1 fruit fly cellular context compared by ENCODE assay signal in the genomic region with DNA sequence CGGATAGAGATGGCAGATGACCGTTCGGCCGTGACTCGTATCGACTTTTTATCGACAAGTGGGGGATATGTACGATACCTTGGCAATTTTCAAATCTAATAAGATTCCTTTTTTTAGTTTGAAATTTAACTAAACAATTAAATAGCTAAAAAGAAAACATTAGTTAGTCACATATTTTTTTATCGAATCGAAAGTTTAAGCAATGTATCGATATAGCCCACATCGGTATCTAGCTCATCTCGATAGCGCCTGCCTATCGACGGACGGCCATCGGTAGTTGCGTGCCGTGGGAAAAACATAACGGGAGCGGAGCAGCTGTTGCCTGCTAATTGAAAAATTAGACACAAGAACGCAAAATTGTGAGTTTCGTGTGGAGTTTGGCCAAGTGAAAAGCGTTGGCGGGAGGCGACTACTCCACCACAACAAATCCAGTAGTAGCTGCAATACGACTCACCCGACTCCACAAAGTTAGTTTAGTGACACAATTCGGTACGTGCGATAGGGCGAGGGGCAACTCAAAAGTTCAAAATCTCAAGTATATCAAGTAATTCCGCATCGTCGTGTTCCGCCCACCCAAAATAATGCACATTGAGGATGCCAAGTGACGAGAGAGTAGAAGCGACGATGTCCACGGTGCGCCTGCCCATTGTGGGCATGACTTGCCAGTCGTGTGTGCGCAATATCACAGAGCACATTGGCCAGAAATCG.
TF ChIP-seq lines count a peak whose summit lies in the region.

Gene CG10347 (minus strand): TSS at position 174 of the 708 bp plus-strand sequence.
Gene ATP7 (plus strand): TSS at position 265 of the 708 bp plus-strand sequence.

TF ChIP-seq in whole organism, embryonic, 481 proteins besides CTCF, POLR2A, EP300 and RAD21 (continued from another document and continues in another):
- TF ChIP-seq dan (GFP tag; IDR thresholded peaks at IDR 0.05; lab: Robert Waterston, UW) (no peak), zen (tag; optimal IDR thresholded peaks at IDR 0.05; lab: Kevin White, UChicago) (no peak), ssp (GFP tag; IDR thresholded peaks at IDR 0.05; lab: Robert Waterston, UW) (no peak), dimm (GFP tag; IDR thresholded peaks at IDR 0.05; lab: Robert Waterston, UW) (no peak), sr (GFP tag; IDR thresholded peaks at IDR 0.05; lab: Robert Waterston, UW) (no peak), CG3838 (GFP tag; optimal IDR thresholded peaks at IDR 0.05; lab: Kevin White, UChicago) (no peak), CG1603 (tag; optimal IDR thresholded peaks at IDR 0.05; lab: Kevin White, UChicago) (peak; percentile 46), CG9609 (GFP tag; optimal IDR thresholded peaks at IDR 0.05; lab: Kevin White, UChicago) (no peak), CG4820 (GFP tag; optimal IDR thresholded peaks at IDR 0.05; lab: Kevin White, UChicago) (no peak), CG1602 (GFP tag; optimal IDR thresholded peaks at IDR 0.05; lab: Kevin White, UChicago) (peak; percentile 10), CG18262 (tag; optimal IDR thresholded peaks at IDR 0.05; lab: Kevin White, UChicago) (peak; percentile 18), Med (GFP tag; lab: Kevin White, UChicago) (peak; percentile 86), CG6854 (GFP tag; optimal IDR thresholded peaks at IDR 0.05; lab: Kevin White, UChicago) (no peak), ap (GFP tag; IDR thresholded peaks at IDR 0.05; lab: Robert Waterston, UW) (no peak), Eip74EF (GFP tag; optimal IDR thresholded peaks at IDR 0.05; lab: Kevin White, UChicago) (no peak), Dll (GFP tag; IDR thresholded peaks at IDR 0.05; lab: Robert Waterston, UW; ENCODE audit: partially characterized antibody) (peak; percentile 97), sug (tag; optimal IDR thresholded peaks at IDR 0.05; lab: Kevin White, UChicago) (peak; percentile 49), ftz-f1 (GFP tag; optimal IDR thresholded peaks at IDR 0.05; lab: Kevin White, UChicago) (no peak), Vsx1 (GFP tag; optimal IDR thresholded peaks at IDR 0.05; lab: Kevin White, UChicago) (peak; percentile 20), pzg (GFP tag; optimal IDR thresholded peaks at IDR 0.05; lab: Kevin White, UChicago) (peak; percentile 72), slbo (GFP tag; IDR thresholded peaks at IDR 0.05; lab: Robert Waterston, UW) (no peak; the same call in 1 of the 2 replicates), MBD-R2 (GFP tag; IDR thresholded peaks at IDR 0.05; lab: Robert Waterston, UW) (peak; percentile 75), Dfd (GFP tag; optimal IDR thresholded peaks at IDR 0.05; lab: Kevin White, UChicago) (no peak), CG15514 (GFP tag; optimal IDR thresholded peaks at IDR 0.05; lab: Kevin White, UChicago) (peak; percentile 63), CG15601 (tag; optimal IDR thresholded peaks at IDR 0.05; lab: Kevin White, UChicago) (no peak), CG17802 (tag; optimal IDR thresholded peaks at IDR 0.05; lab: Kevin White, UChicago) (no peak), CG15269 (tag; optimal IDR thresholded peaks at IDR 0.05; lab: Kevin White, UChicago) (peak; percentile 22), gem (tag; optimal IDR thresholded peaks at IDR 0.05; lab: Kevin White, UChicago) (peak; percentile 49), Ets97D (GFP tag; optimal IDR thresholded peaks at IDR 0.05; lab: Kevin White, UChicago) (peak; percentile 53), sim (GFP tag; IDR thresholded peaks at IDR 0.05; lab: Robert Waterston, UW) (no peak), emc (GFP tag; optimal IDR thresholded peaks at IDR 0.05; lab: Kevin White, UChicago) (no peak), corto (GFP tag; optimal IDR thresholded peaks at IDR 0.05; lab: Kevin White, UChicago) (no peak), inv (GFP tag; IDR thresholded peaks at IDR 0.05; lab: Robert Waterston, UW; ENCODE audit: partially characterized antibody) (peak; percentile 86), HmgZ (tag; optimal IDR thresholded peaks at IDR 0.05; lab: Kevin White, UChicago) (peak; percentile 60), Mes4 (GFP tag; optimal IDR thresholded peaks at IDR 0.05; lab: Kevin White, UChicago) (peak; percentile 8), Camta (GFP tag; optimal IDR thresholded peaks at IDR 0.05; lab: Kevin White, UChicago) (no peak), CrebB (tag; optimal IDR thresholded peaks at IDR 0.05; lab: Kevin White, UChicago) (no peak), Ada2b (GFP tag; IDR thresholded peaks at IDR 0.05; lab: Robert Waterston, UW) (no peak), CG8281 (tag; optimal IDR thresholded peaks at IDR 0.05; lab: Kevin White, UChicago) (no peak), CG14710 (tag; optimal IDR thresholded peaks at IDR 0.05; lab: Kevin White, UChicago) (peak; percentile 49), CG14441 (GFP tag; IDR thresholded peaks at IDR 0.05; lab: Robert Waterston, UW) (no peak), Adf1 (GFP tag; IDR thresholded peaks at IDR 0.05; lab: Robert Waterston, UW) (no peak), PHDP (tag; optimal IDR thresholded peaks at IDR 0.05; lab: Kevin White, UChicago) (peak; percentile 4), Hmx (GFP tag; optimal IDR thresholded peaks at IDR 0.05; lab: Kevin White, UChicago) (no peak), Gsc (GFP tag; IDR thresholded peaks at IDR 0.05; lab: Robert Waterston, UW) (no peak), Sin3A (optimal IDR thresholded peaks at IDR 0.05; lab: Kevin White, UChicago) (peak; percentile 72), CG6683 (GFP tag; optimal IDR thresholded peaks at IDR 0.05; lab: Kevin White, UChicago) (no peak), CG30403 (GFP tag; optimal IDR thresholded peaks at IDR 0.05; lab: Kevin White, UChicago) (peak; percentile 62), HLH3B (GFP tag; IDR thresholded peaks at IDR 0.05; lab: Robert Waterston, UW) (no peak), mam (GFP tag; optimal IDR thresholded peaks at IDR 0.05; lab: Kevin White, UChicago) (peak; percentile 36), NC2β (GFP tag; optimal IDR thresholded peaks at IDR 0.05; lab: Kevin White, UChicago) (peak; percentile 51), CG6272 (GFP tag; IDR thresholded peaks at IDR 0.05; lab: Robert Waterston, UW) (0 out of 2 replicates have a peak, but pooled peaks have one; percentile 23), Myb (GFP tag; optimal IDR thresholded peaks at IDR 0.05; lab: Kevin White, UChicago) (peak; percentile 14), btn (GFP tag; optimal IDR thresholded peaks at IDR 0.05; lab: Kevin White, UChicago) (no peak), Spps (tag; optimal IDR thresholded peaks at IDR 0.05; lab: Kevin White, UChicago) (no peak), Aef1 (GFP tag; IDR thresholded peaks at IDR 0.05; lab: Robert Waterston, UW) (no peak), CG9817 (tag; optimal IDR thresholded peaks at IDR 0.05; lab: Kevin White, UChicago) (no peak), CG18011 (GFP tag; optimal IDR thresholded peaks at IDR 0.05; lab: Kevin White, UChicago) (no peak), CG4328 (GFP tag; optimal IDR thresholded peaks at IDR 0.05; lab: Kevin White, UChicago) (peak; percentile 17), CG4730 (GFP tag; IDR thresholded peaks at IDR 0.05; lab: Robert Waterston, UW) (no peak), Dbx (GFP tag; IDR thresholded peaks at IDR 0.05; lab: Robert Waterston, UW) (0 out of 3 replicates have a peak, but pooled peaks have one; percentile 13), Atf3 (GFP tag; optimal IDR thresholded peaks at IDR 0.05; lab: Kevin White, UChicago) (peak; percentile 13), CG7786 (GFP tag; optimal IDR thresholded peaks at IDR 0.05; lab: Kevin White, UChicago) (peak; percentile 22), toy (GFP tag; IDR thresholded peaks at IDR 0.05; lab: Robert Waterston, UW) (no peak), ash1 (GFP tag; optimal IDR thresholded peaks at IDR 0.05; lab: Kevin White, UChicago) (no peak), D (optimal IDR thresholded peaks at IDR 0.05; lab: Kevin White, UChicago) (no peak), D (GFP tag; optimal IDR thresholded peaks at IDR 0.05; lab: Kevin White, UChicago) (no peak), nmo (GFP tag; optimal IDR thresholded peaks at IDR 0.05; lab: Kevin White, UChicago) (peak; percentile 47), zfh2 (GFP tag; optimal IDR thresholded peaks at IDR 0.05; lab: Kevin White, UChicago) (peak; percentile 20), repo (GFP tag; optimal IDR thresholded peaks at IDR 0.05; lab: Kevin White, UChicago) (peak; percentile 25), CG8359 (GFP tag; optimal IDR thresholded peaks at IDR 0.05; lab: Kevin White, UChicago; ENCODE audit: borderline replicate concordance) (no peak), CG2116 (GFP tag; optimal IDR thresholded peaks at IDR 0.05; lab: Kevin White, UChicago) (peak; percentile 83), Antp (GFP tag; optimal IDR thresholded peaks at IDR 0.05; lab: Kevin White, UChicago) (no peak), danr (GFP tag; IDR thresholded peaks at IDR 0.05; lab: Robert Waterston, UW) (no peak), Dip3 (GFP tag; optimal IDR thresholded peaks at IDR 0.05; lab: Kevin White, UChicago) (peak; percentile 36), Bgb (GFP tag; IDR thresholded peaks at IDR 0.05; lab: Robert Waterston, UW; ENCODE audit: partially characterized antibody) (peak; percentile 90), CG17328 (GFP tag; IDR thresholded peaks at IDR 0.05; lab: Robert Waterston, UW) (no peak), Hr39 (optimal IDR thresholded peaks at IDR 0.05; lab: Kevin White, UChicago) (no peak), wor (GFP tag; IDR thresholded peaks at IDR 0.05; lab: Robert Waterston, UW) (no peak), Mad (GFP tag; optimal IDR thresholded peaks at IDR 0.05; lab: Kevin White, UChicago) (peak; percentile 10), CG11456 (GFP tag; IDR thresholded peaks at IDR 0.05; lab: Robert Waterston, UW) (no peak), Six4 (GFP tag; optimal IDR thresholded peaks at IDR 0.05; lab: Kevin White, UChicago) (no peak), sob (GFP tag; IDR thresholded peaks at IDR 0.05; lab: Robert Waterston, UW) (0 out of 2 replicates have a peak, but pooled peaks have one; percentile 6), E2f2 (GFP tag; IDR thresholded peaks at IDR 0.05; lab: Robert Waterston, UW) (peak; percentile 64), cad (GFP tag; optimal IDR thresholded peaks at IDR 0.05; lab: Kevin White, UChicago) (no peak), Kr (GFP tag; optimal IDR thresholded peaks at IDR 0.05; lab: Kevin White, UChicago) (no peak), CG9727 (GFP tag; optimal IDR thresholded peaks at IDR 0.05; lab: Kevin White, UChicago) (peak; percentile 9), NK7.1 (GFP tag; optimal IDR thresholded peaks at IDR 0.05; lab: Kevin White, UChicago) (no peak), pros (GFP tag; optimal IDR thresholded peaks at IDR 0.05; lab: Kevin White, UChicago) (no peak), CG14860 (GFP tag; IDR thresholded peaks at IDR 0.05; lab: Robert Waterston, UW; ENCODE audit: partially characterized antibody) (peak; percentile 94), wdn (GFP tag; IDR thresholded peaks at IDR 0.05; lab: Robert Waterston, UW) (no peak), CG6254 (GFP tag; optimal IDR thresholded peaks at IDR 0.05; lab: Kevin White, UChicago) (no peak), ro (GFP tag; IDR thresholded peaks at IDR 0.05; lab: Robert Waterston, UW) (no peak), chn (GFP tag; optimal IDR thresholded peaks at IDR 0.05; lab: Kevin White, UChicago) (peak; percentile 12), CG2889 (GFP tag; IDR thresholded peaks at IDR 0.05; lab: Robert Waterston, UW) (no peak), HLH4C (GFP tag; IDR thresholded peaks at IDR 0.05; lab: Robert Waterston, UW; ENCODE audit: partially characterized antibody) (peak; percentile 93), HmgD (GFP tag; optimal IDR thresholded peaks at IDR 0.05; lab: Kevin White, UChicago) (no peak), h (optimal IDR thresholded peaks at IDR 0.05; lab: Kevin White, UChicago) (no peak), Sox102F (GFP tag; optimal IDR thresholded peaks at IDR 0.05; lab: Kevin White, UChicago) (no peak), zf30C (GFP tag; optimal IDR thresholded peaks at IDR 0.05; lab: Kevin White, UChicago) (no peak), CG11247 (GFP tag; IDR thresholded peaks at IDR 0.05; lab: Robert Waterston, UW) (no peak), salm (tag; optimal IDR thresholded peaks at IDR 0.05; lab: Kevin White, UChicago) (no peak), CG16863 (GFP tag; optimal IDR thresholded peaks at IDR 0.05; lab: Kevin White, UChicago) (no peak), psq (GFP tag; optimal IDR thresholded peaks at IDR 0.05; lab: Kevin White, UChicago) (no peak), CG12769 (tag; optimal IDR thresholded peaks at IDR 0.05; lab: Kevin White, UChicago) (peak; percentile 5), CG3847 (GFP tag; IDR thresholded peaks at IDR 0.05; lab: Robert Waterston, UW) (no peak), CG31224 (GFP tag; IDR thresholded peaks at IDR 0.05; lab: Robert Waterston, UW) (no peak), CG4360 (GFP tag; IDR thresholded peaks at IDR 0.05; lab: Robert Waterston, UW) (no peak), lab (GFP tag; optimal IDR thresholded peaks at IDR 0.05; lab: Kevin White, UChicago) (peak; percentile 40), HHEX (GFP tag; optimal IDR thresholded peaks at IDR 0.05; lab: Kevin White, UChicago) (no peak), CG3281 (GFP tag; optimal IDR thresholded peaks at IDR 0.05; lab: Kevin White, UChicago) (no peak), CG2120 (GFP tag; optimal IDR thresholded peaks at IDR 0.05; lab: Kevin White, UChicago) (peak; percentile 62), CG6791 (GFP tag; IDR thresholded peaks at IDR 0.05; lab: Robert Waterston, UW; ENCODE audit: partially characterized antibody) (peak; percentile 86), Atf-2 (GFP tag; optimal IDR thresholded peaks at IDR 0.05; lab: Kevin White, UChicago) (no peak), GATAe (GFP tag; conservative IDR thresholded peaks at IDR 0.05; lab: Robert Waterston, UW) (no peak), B-H1 (GFP tag; IDR thresholded peaks at IDR 0.05; lab: Robert Waterston, UW) (no peak), tx (GFP tag; optimal IDR thresholded peaks at IDR 0.05; lab: Kevin White, UChicago) (peak; percentile 13), CG42726 (GFP tag; IDR thresholded peaks at IDR 0.05; lab: Robert Waterston, UW; ENCODE audit: partially characterized antibody) (peak; percentile 82), CoRest (tag; optimal IDR thresholded peaks at IDR 0.05; lab: Kevin White, UChicago) (peak; percentile 18), CG12236 (GFP tag; optimal IDR thresholded peaks at IDR 0.05; lab: Kevin White, UChicago) (no peak), CG12659 (GFP tag; optimal IDR thresholded peaks at IDR 0.05; lab: Kevin White, UChicago) (peak; percentile 59), Rx (GFP tag; IDR thresholded peaks at IDR 0.05; lab: Robert Waterston, UW) (no peak), CG6175 (GFP tag; IDR thresholded peaks at IDR 0.05; lab: Robert Waterston, UW) (no peak), CG1024 (GFP tag; IDR thresholded peaks at IDR 0.05; lab: Robert Waterston, UW) (no peak), Rfx (GFP tag; IDR thresholded peaks at IDR 0.05; lab: Robert Waterston, UW) (peak; percentile 21; the same call in 1 of the 2 replicates), crp (GFP tag; optimal IDR thresholded peaks at IDR 0.05; lab: Kevin White, UChicago) (peak in 1 of 2 experiments; percentile 72)
